Worm (Caenorhabditis elegans) whole organism, midembryonic: ENCODE data around the gene pes-10.

ENCODE experiments used
- T22C8.4 ChIP-seq: fragments of 200-800 bp; sonication (Bioruptor generic); IDR thresholded peaks from 2 replicates; pipeline ENCODE4 v1.3.6; 2022; ENCODE audit warnings: missing genetic modification characterization, missing compliant biosample characterization
- cog-1 ChIP-seq: sonication (generic microtip); optimal IDR thresholded peaks from 2 replicates; lab custom pipeline; 2016; ENCODE audit warnings: missing genetic modification characterization, missing compliant biosample characterization
- flt-1 ChIP-seq: fragments of 200-800 bp; sonication (Bioruptor generic); IDR thresholded peaks from 2 replicates; pipeline ENCODE4 v1.3.6; 2022; ENCODE audit warnings: missing genetic modification characterization, missing compliant biosample characterization
- klf-2 ChIP-seq: fragments of 200-800 bp; sonication (Bioruptor generic); conservative IDR thresholded peaks from 2 replicates; pipeline ENCODE4 v1.3.6; 2022; ENCODE audit warnings: missing genetic modification reagents, missing genetic modification characterization, missing compliant biosample characterization
- med-1 ChIP-seq: sonication (generic microtip); optimal IDR thresholded peaks from 2 replicates; lab custom pipeline; 2017; ENCODE audit warnings: missing genetic modification characterization, mild to moderate bottlenecking, missing compliant biosample characterization, antibody characterized with exemption, missing genetic modification reagents; ENCODE audit not compliant: insufficient read depth
- ref-1 ChIP-seq: fragments of 200-800 bp; sonication (Bioruptor generic); conservative IDR thresholded peaks from 2 replicates; pipeline ENCODE4 v1.3.6; 2022; ENCODE audit warnings: missing genetic modification reagents, missing genetic modification characterization, missing compliant biosample characterization
- tab-1 ChIP-seq: fragments of 200-800 bp; sonication (Bioruptor generic); IDR thresholded peaks from 2 replicates; pipeline ENCODE4 v1.3.6; 2022; ENCODE audit warnings: missing genetic modification characterization, missing compliant biosample characterization
- ztf-23 ChIP-seq: fragments of 200-800 bp; sonication (Bioruptor generic); IDR thresholded peaks from 2 replicates; pipeline ENCODE4 v1.3.6; 2022; ENCODE audit warnings: missing genetic modification reagents, missing genetic modification characterization, missing compliant biosample characterization
- ztf-29 ChIP-seq: fragments of 200-800 bp; sonication (Bioruptor generic); IDR thresholded peaks from 2 replicates; pipeline ENCODE4 v1.3.6; 2022; ENCODE audit warnings: missing genetic modification reagents, missing genetic modification characterization, missing compliant biosample characterization

DNA sequence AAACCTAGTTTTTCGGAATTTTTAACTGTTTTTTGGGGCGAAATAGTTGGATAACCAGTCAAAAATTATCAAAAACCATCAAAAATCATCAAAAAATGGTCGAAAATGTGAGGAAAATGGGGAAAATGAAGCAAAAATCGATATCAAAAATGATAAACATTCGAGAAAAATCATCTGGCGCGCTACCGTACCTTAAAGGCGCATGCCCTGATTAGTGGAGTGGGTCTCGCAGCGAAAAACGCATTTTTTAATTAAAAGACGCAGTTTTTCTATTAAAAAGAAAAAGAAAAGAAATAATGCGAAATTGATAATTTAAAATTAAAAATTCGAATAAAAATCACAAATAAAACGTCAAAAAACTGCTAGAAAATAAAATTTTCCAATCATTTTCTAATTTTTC is 32.8 kb upstream of the pes-10 start, which contains the start of gene F35C5.1:
- no peak for TF ChIP-seq flt-1
- no peak for TF ChIP-seq ztf-29 (GFP tag; lab: Robert Waterston, UW)
- TF ChIP-seq ztf-23 (GFP tag; lab: Robert Waterston, UW) = no peak
- no peak for TF ChIP-seq tab-1 (GFP tag; lab: Robert Waterston, UW)
- no peak for TF ChIP-seq T22C8.4
- TF ChIP-seq med-1 (GFP tag; lab: Kevin White, UChicago) = no peak
- TF ChIP-seq ref-1 = no peak
- TF ChIP-seq klf-2 (GFP tag; lab: Robert Waterston, UW) = no peak
- no peak for TF ChIP-seq cog-1 (tag; lab: Kevin White, UChicago)
